Worm (Caenorhabditis elegans) whole organism, L2 larva: ENCODE data around the gene E01G6.1.

Experiments used
- alr-1 ChIP-seq: fragments of 150-350 bp; optimal IDR thresholded peaks from 2 replicates; lab custom pipeline; 2014; ENCODE audit warnings: missing biosample characterization, missing genetic modification characterization
- elt-3 ChIP-seq: sonication (generic microtip); optimal IDR thresholded peaks from 2 replicates; lab custom pipeline; 2017; ENCODE audit warnings: missing biosample characterization, missing genetic modification characterization
- lin-13 ChIP-seq: fragments of 150-350 bp; optimal IDR thresholded peaks from 2 replicates; lab custom pipeline; 2014; ENCODE audit warnings: missing biosample characterization, missing genetic modification reagents, missing genetic modification characterization
- nhr-129 ChIP-seq: fragments of 150-350 bp; optimal IDR thresholded peaks from 2 replicates; lab custom pipeline; 2014; ENCODE audit warnings: missing biosample characterization, missing genetic modification characterization
- nhr-23 ChIP-seq: fragments of 150-350 bp; optimal IDR thresholded peaks from 2 replicates; lab custom pipeline; 2014; ENCODE audit warnings: missing biosample characterization, missing genetic modification reagents, missing genetic modification characterization
- nhr-237 ChIP-seq: fragments of 150-350 bp; optimal IDR thresholded peaks from 2 replicates; lab custom pipeline; 2014; ENCODE audit warnings: missing biosample characterization, missing genetic modification characterization
- nhr-77 ChIP-seq: fragments of 150-350 bp; optimal IDR thresholded peaks from 2 replicates; lab custom pipeline; 2014; ENCODE audit warnings: missing biosample characterization, missing genetic modification characterization
- sma-9 ChIP-seq, 2 experiments: fragments of 150-350 bp in 1 of 2; sonication (generic microtip) in 1 of 2; optimal IDR thresholded peaks; 2 replicates each; lab custom pipeline; 2014 to 2016; ENCODE audit warnings: missing genetic modification characterization in 2 of 2, mild to moderate bottlenecking in 1 of 2, missing biosample characterization in 1 of 2, missing compliant biosample characterization in 1 of 2, missing genetic modification reagents in 1 of 2, moderate library complexity in 1 of 2
- unc-62 ChIP-seq: fragments of 150-350 bp; optimal IDR thresholded peaks from 2 replicates; lab custom pipeline; 2014; ENCODE audit warnings: missing biosample characterization, missing genetic modification reagents, missing genetic modification characterization
- zag-1 ChIP-seq: fragments of 150-350 bp; optimal IDR thresholded peaks from 2 replicates; lab custom pipeline; 2014; ENCODE audit warnings: missing biosample characterization, missing genetic modification characterization
- ztf-4 ChIP-seq: fragments of 150-350 bp; optimal IDR thresholded peaks from 2 replicates; lab custom pipeline; 2014; ENCODE audit warnings: missing biosample characterization, missing genetic modification characterization

ce11 chrX:12260381-12260931 lies at the start of gene E01G6.1:
- TF ChIP-seq nhr-129 (tag; lab: Kevin White, UChicago) (no peak), sma-9 (GFP tag; optimal IDR thresholded peaks at IDR 0.05; lab: Kevin White, UChicago) (no peak), sma-9 (tag; optimal IDR thresholded peaks at IDR 0.05; lab: Kevin White, UChicago) (no peak), unc-62 (GFP tag; lab: Kevin White, UChicago) (no peak), alr-1 (tag; lab: Kevin White, UChicago) (no peak), nhr-237 (tag; lab: Kevin White, UChicago) (no peak), ztf-4 (tag; lab: Kevin White, UChicago) (no peak), nhr-77 (no peak), lin-13 (no peak), nhr-23 (tag; lab: Kevin White, UChicago) (no peak), zag-1 (tag; lab: Kevin White, UChicago) (no peak), elt-3 (tag; lab: Kevin White, UChicago) (no peak)
